Worm (Caenorhabditis elegans): Measurements from ENCODE around the gene mdh-1.

DNA sequence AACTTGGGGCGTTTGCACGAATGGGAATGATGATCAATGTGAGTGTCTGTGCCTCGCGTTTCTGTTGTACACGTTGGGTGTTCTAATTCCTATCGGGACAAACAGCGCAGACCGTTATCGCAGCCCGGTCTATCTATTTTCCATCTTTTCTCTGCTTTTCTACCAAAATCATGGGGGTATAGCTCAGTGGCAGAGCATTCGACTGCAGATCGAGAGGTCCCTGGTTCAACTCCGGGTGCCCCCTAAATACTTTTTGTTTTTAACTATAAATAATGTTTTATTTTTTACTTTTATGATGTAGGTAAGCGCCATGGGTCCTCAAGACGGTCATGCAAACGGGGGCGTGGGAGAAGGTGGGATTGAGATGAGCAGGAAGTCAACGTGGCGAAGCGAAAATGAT is 43.3 kb upstream of the mdh-1 start:
- TF ChIP-seq Y95B8A.8 (GFP tag; IDR thresholded peaks at IDR 0.05) (0 out of 2 replicates have a peak, but pooled peaks have one; percentile 37), pha-4 (tag; optimal IDR thresholded peaks at IDR 0.05) (no peak), nfya-2 (GFP tag; IDR thresholded peaks at IDR 0.05) (no peak), unc-62 (GFP tag; optimal IDR thresholded peaks at IDR 0.05) (no peak), let-526 (GFP tag; IDR thresholded peaks at IDR 0.05) (no peak), snpc-4 (GFP tag; optimal IDR thresholded peaks at IDR 0.05) (no peak), snpc-4 (tag; optimal IDR thresholded peaks at IDR 0.05) (no peak), ztf-6 (GFP tag; IDR thresholded peaks at IDR 0.05) (no peak), hlh-12 (tag; optimal IDR thresholded peaks at IDR 0.05) (no peak)

All from whole organism, young adult.